Fruit fly (Drosophila melanogaster): Measurements from ENCODE around the gene sgl.

sgl gene

dm6 chr3L:6943204-6943947 lies 21.2 kb downstream of the sgl start (continued):
- peak; percentile 70 for TF ChIP-seq sqz (GFP tag; optimal IDR thresholded peaks at IDR 0.05)
- TF ChIP-seq hth (optimal IDR thresholded peaks at IDR 0.05): no peak
- no peak for TF ChIP-seq CoRest (tag; optimal IDR thresholded peaks at IDR 0.05)
- no peak for TF ChIP-seq CG8089 (GFP tag; optimal IDR thresholded peaks at IDR 0.05)
- no peak for TF ChIP-seq HmgZ (tag; optimal IDR thresholded peaks at IDR 0.05)
- TF ChIP-seq kah (GFP tag; optimal IDR thresholded peaks at IDR 0.05): peak; percentile 8
- no peak for TF ChIP-seq H2.0 (GFP tag; IDR thresholded peaks at IDR 0.05)
- TF ChIP-seq nmo (GFP tag; optimal IDR thresholded peaks at IDR 0.05): no peak
- no peak for TF ChIP-seq CG18262 (tag; optimal IDR thresholded peaks at IDR 0.05)
- TF ChIP-seq Med (GFP tag): peak; percentile 29
- TF ChIP-seq eve (GFP tag; optimal IDR thresholded peaks at IDR 0.05): peak in 1 of 2 experiments; percentile 4
- no peak for TF ChIP-seq CG9876 (GFP tag; optimal IDR thresholded peaks at IDR 0.05)
- no peak for TF ChIP-seq CG4730 (GFP tag; IDR thresholded peaks at IDR 0.05)
- no peak for TF ChIP-seq H15 (GFP tag; IDR thresholded peaks at IDR 0.05)
- TF ChIP-seq emc (GFP tag; optimal IDR thresholded peaks at IDR 0.05): no peak

- peak in 1 of 2 experiments; percentile 17 for TF ChIP-seq Trl (optimal IDR thresholded peaks at IDR 0.05)
- TF ChIP-seq Trl (GFP tag; optimal IDR thresholded peaks at IDR 0.05): no peak
- TF ChIP-seq CG6689 (GFP tag; IDR thresholded peaks at IDR 0.05): 0 out of 2 replicates have a peak, but pooled peaks have one; percentile 20
- TF ChIP-seq rib (GFP tag; IDR thresholded peaks at IDR 0.05): peak; percentile 40; the same call in 1 of the 2 replicates
- TF ChIP-seq lilli (GFP tag; optimal IDR thresholded peaks at IDR 0.05): no peak
- peak; percentile 37 for TF ChIP-seq sens (GFP tag)
- TF ChIP-seq Bdp1 (GFP tag; optimal IDR thresholded peaks at IDR 0.05): no peak
- 0 out of 3 replicates have a peak, but pooled peaks have one; percentile 21 for TF ChIP-seq CG6175 (GFP tag; IDR thresholded peaks at IDR 0.05)
- TF ChIP-seq ci (GFP tag; IDR thresholded peaks at IDR 0.05): peak; percentile 41; the same call in 1 of the 3 replicates
- TF ChIP-seq vnd (GFP tag; IDR thresholded peaks at IDR 0.05; ENCODE audit: partially characterized antibody): 0 out of 3 replicates have a peak, but pooled peaks have one; percentile 7
- TF ChIP-seq CG2116 (GFP tag; optimal IDR thresholded peaks at IDR 0.05): no peak
- TF ChIP-seq CG3726 (GFP tag; IDR thresholded peaks at IDR 0.05): no peak
- TF ChIP-seq nerfin-1 (tag; optimal IDR thresholded peaks at IDR 0.05): peak; percentile 95
- no peak for TF ChIP-seq crc (GFP tag; optimal IDR thresholded peaks at IDR 0.05)
- TF ChIP-seq ewg (GFP tag; optimal IDR thresholded peaks at IDR 0.05): peak; percentile 11
- TF ChIP-seq wek (GFP tag; optimal IDR thresholded peaks at IDR 0.05): no peak
- peak; percentile 76 for TF ChIP-seq sd (tag; optimal IDR thresholded peaks at IDR 0.05)
- no peak for TF ChIP-seq CG15073 (GFP tag; optimal IDR thresholded peaks at IDR 0.05)
- peak; percentile 13 for TF ChIP-seq CG3163 (GFP tag; optimal IDR thresholded peaks at IDR 0.05)
- TF ChIP-seq Drgx (GFP tag; IDR thresholded peaks at IDR 0.05): no peak
- TF ChIP-seq chinmo (GFP tag; IDR thresholded peaks at IDR 0.05; ENCODE audit: partially characterized antibody): peak; percentile 69; the same call in 1 of the 4 replicates
These were observed 21.8 kb downstream of the sgl start, which contains the start of gene tow for dm6 chr3L:6942831-6943114. tow (plus strand) TSS chr3L:6942856.

- TF ChIP-seq Lhr (GFP tag; optimal IDR thresholded peaks at IDR 0.05) (peak; percentile 6), CG7928 (GFP tag; optimal IDR thresholded peaks at IDR 0.05) (no peak), zfh1 (GFP tag; IDR thresholded peaks at IDR 0.05) (0 out of 3 replicates have a peak, but pooled peaks have one; percentile 13), pzg (GFP tag; optimal IDR thresholded peaks at IDR 0.05) (peak; percentile 21), emc (GFP tag; optimal IDR thresholded peaks at IDR 0.05) (no peak), CG11456 (GFP tag; IDR thresholded peaks at IDR 0.05) (0 out of 3 replicates have a peak, but pooled peaks have one; percentile 26), ttk (GFP tag; IDR thresholded peaks at IDR 0.05) (peak; percentile 68; the same call in 1 of the 2 replicates), ato (GFP tag; IDR thresholded peaks at IDR 0.05; ENCODE audit: partially characterized antibody) (peak; percentile 26; the same call in 1 of the 2 replicates), Dp (GFP tag; optimal IDR thresholded peaks at IDR 0.05) (no peak), twi (tag; optimal IDR thresholded peaks at IDR 0.05) (no peak), Opbp (GFP tag; IDR thresholded peaks at IDR 0.05; ENCODE audit: partially characterized antibody) (peak; percentile 43; the same call in 2 of the 3 replicates), CTCF (GFP tag; optimal IDR thresholded peaks at IDR 0.05) (peak; percentile 92), sr (GFP tag; IDR thresholded peaks at IDR 0.05) (peak; percentile 45; the same call in 1 of the 3 replicates), CG30403 (GFP tag; optimal IDR thresholded peaks at IDR 0.05) (no peak)
These were observed 22.3 kb downstream of the sgl start for dm6 chr3L:6942103-6942830.

Data from whole organism, embryonic.